Worm (Caenorhabditis elegans) whole organism, L4 larva: ENCODE data around the gene srg-10.

Experiments used
- D1046.2 ChIP-seq: fragments of 200-800 bp; sonication (Bioruptor generic); IDR thresholded peaks from 2 replicates; pipeline ENCODE4 v1.3.6; 2022; ENCODE audit warnings: missing genetic modification characterization, missing compliant biosample characterization
- F26F4.8 ChIP-seq: fragments of 200-800 bp; sonication (Bioruptor generic); conservative IDR thresholded peaks from 2 replicates; pipeline ENCODE4 v1.3.6; 2022; ENCODE audit warnings: missing genetic modification characterization, missing compliant biosample characterization
- F44E2.7 ChIP-seq: fragments of 200-800 bp; sonication (Bioruptor generic); IDR thresholded peaks from 2 replicates; pipeline ENCODE4 v2.1.2; 2022; ENCODE audit warnings: missing genetic modification characterization, missing compliant biosample characterization
- F49E8.2 ChIP-seq: sonication (generic microtip); optimal IDR thresholded peaks from 2 replicates; lab custom pipeline; 2016; ENCODE audit warnings: missing compliant biosample characterization, mild to moderate bottlenecking, missing genetic modification characterization, borderline replicate concordance
- R02D3.7 ChIP-seq: fragments of 150-350 bp; sonication (generic microtip); optimal IDR thresholded peaks from 3 replicates; lab custom pipeline; 2014; ENCODE audit warnings: missing biosample characterization, missing genetic modification characterization
- T26A8.4 ChIP-seq: fragments of 200-800 bp; sonication (Bioruptor generic); IDR thresholded peaks from 2 replicates; pipeline ENCODE4 v1.3.6; 2022; ENCODE audit warnings: missing genetic modification characterization, missing compliant biosample characterization
- Y105C5A.15 ChIP-seq: fragments of 200-800 bp; sonication (Bioruptor generic); IDR thresholded peaks from 2 replicates; pipeline ENCODE4 v1.3.6; 2022; ENCODE audit warnings: missing genetic modification characterization, missing compliant biosample characterization
- aha-1 ChIP-seq: fragments of 150-350 bp; peaks from one replicate; lab custom pipeline; 2014; ENCODE audit warnings: missing biosample characterization, missing genetic modification characterization
- ceh-20 ChIP-seq: fragments of 200-800 bp; sonication (Bioruptor generic); IDR thresholded peaks from 2 replicates; pipeline ENCODE4 v1.3.6; 2022; ENCODE audit warnings: missing genetic modification reagents, missing genetic modification characterization, missing compliant biosample characterization
- ceh-32 ChIP-seq: sonication (generic microtip); optimal IDR thresholded peaks from 2 replicates; lab custom pipeline; 2016; ENCODE audit warnings: mild to moderate bottlenecking, missing genetic modification characterization, missing compliant biosample characterization; ENCODE audit not compliant: poor library complexity
- ceh-44 ChIP-seq: fragments of 200-800 bp; sonication (Bioruptor generic); IDR thresholded peaks from 2 replicates; pipeline ENCODE4 v1.3.6; 2022; ENCODE audit warnings: missing genetic modification reagents, missing genetic modification characterization, missing compliant biosample characterization
- ceh-82 ChIP-seq: sonication (generic microtip); optimal IDR thresholded peaks from 2 replicates; lab custom pipeline; 2017; ENCODE audit warnings: missing biosample characterization, missing genetic modification characterization
- ces-1 ChIP-seq: fragments of 150-350 bp; sonication (generic microtip); optimal IDR thresholded peaks from 4 replicates; lab custom pipeline; 2014; ENCODE audit warnings: missing biosample characterization, missing genetic modification reagents, missing genetic modification characterization
- daf-12 ChIP-seq: fragments of 150-350 bp; optimal IDR thresholded peaks from 2 replicates; lab custom pipeline; 2014; ENCODE audit warnings: missing biosample characterization, missing genetic modification reagents, missing genetic modification characterization
- daf-16 ChIP-seq, 3 experiments: sonication (generic microtip); optimal IDR thresholded peaks; 2 replicates each; lab custom pipeline; 2016 to 2017; ENCODE audit warnings: missing genetic modification characterization in 3 of 3, missing genetic modification reagents in 3 of 3, mild to moderate bottlenecking in 2 of 3, missing compliant biosample characterization in 2 of 3, missing biosample characterization in 1 of 3, moderate library complexity in 1 of 3
- daf-8 ChIP-seq: fragments of 200-800 bp; sonication (Bioruptor generic); IDR thresholded peaks from 2 replicates; pipeline ENCODE4 v1.3.6; 2022; ENCODE audit warnings: missing genetic modification characterization, missing compliant biosample characterization
- dmd-6 ChIP-seq: fragments of 200-800 bp; sonication (Bioruptor generic); IDR thresholded peaks from 2 replicates; pipeline ENCODE4 v1.3.6; 2022; ENCODE audit warnings: missing genetic modification reagents, missing genetic modification characterization, missing compliant biosample characterization
- dmd-9 ChIP-seq: fragments of 200-800 bp; sonication (Bioruptor generic); IDR thresholded peaks from 2 replicates; pipeline ENCODE4 v1.3.6; 2022; ENCODE audit warnings: missing genetic modification reagents, missing genetic modification characterization, missing compliant biosample characterization
- dpl-1 ChIP-seq: fragments of 150-350 bp; optimal IDR thresholded peaks from 2 replicates; lab custom pipeline; 2014; ENCODE audit warnings: missing biosample characterization, missing genetic modification reagents, missing genetic modification characterization
- egl-27 ChIP-seq: sonication (generic microtip); optimal IDR thresholded peaks from 3 replicates; lab custom pipeline; 2017; ENCODE audit warnings: missing biosample characterization, missing genetic modification reagents, missing genetic modification characterization
- gei-8 ChIP-seq: fragments of 200-800 bp; sonication (Bioruptor generic); optimal IDR thresholded peaks from 2 replicates; lab custom pipeline; 2018; ENCODE audit warnings: mild to moderate bottlenecking, missing genetic modification characterization, missing compliant biosample characterization
- hif-1 ChIP-seq, 2 experiments: sonication (generic microtip); optimal IDR thresholded peaks; 2 replicates each; lab custom pipeline; 2016 to 2017; ENCODE audit warnings: missing compliant biosample characterization in 2 of 2, missing genetic modification characterization in 2 of 2, missing genetic modification reagents in 2 of 2, missing genotype in 2 of 2, mild to moderate bottlenecking in 1 of 2
- hlh-30 ChIP-seq: sonication (generic microtip); optimal IDR thresholded peaks from 2 replicates; lab custom pipeline; 2017; ENCODE audit warnings: antibody characterized with exemption, mild to moderate bottlenecking, missing genetic modification characterization, missing compliant biosample characterization; ENCODE audit not compliant: insufficient read depth
- lin-1 ChIP-seq: fragments of 200-800 bp; sonication (Bioruptor generic); IDR thresholded peaks from 2 replicates; pipeline ENCODE4 v1.3.6; 2022; ENCODE audit warnings: missing genetic modification reagents, missing genetic modification characterization, missing compliant biosample characterization
- lin-13 ChIP-seq: fragments of 150-350 bp; optimal IDR thresholded peaks from 2 replicates; lab custom pipeline; 2014; ENCODE audit warnings: missing biosample characterization, missing genetic modification reagents, missing genetic modification characterization
- lin-15B ChIP-seq: fragments of 150-350 bp; sonication (generic microtip); optimal IDR thresholded peaks from 3 replicates; lab custom pipeline; 2014; ENCODE audit warnings: missing biosample characterization, missing genetic modification characterization
- lin-29 ChIP-seq: fragments of 200-800 bp; sonication (Bioruptor generic); IDR thresholded peaks from 2 replicates; pipeline ENCODE4 v1.3.6; 2022; ENCODE audit warnings: missing genetic modification reagents, missing genetic modification characterization, missing compliant biosample characterization
- lir-3 ChIP-seq: sonication (generic microtip); optimal IDR thresholded peaks from 2 replicates; lab custom pipeline; 2016; ENCODE audit warnings: mild to moderate bottlenecking, missing genetic modification characterization, missing compliant biosample characterization
- lsy-2 ChIP-seq, 2 experiments: fragments of 150-350 bp in 1 of 2; sonication (generic microtip) in 1 of 2; optimal IDR thresholded peaks; 2 replicates each; lab custom pipeline; 2014 to 2017; ENCODE audit warnings: missing biosample characterization in 2 of 2, missing genetic modification characterization in 2 of 2
- madf-9 ChIP-seq: fragments of 200-800 bp; sonication (Bioruptor generic); conservative IDR thresholded peaks from 2 replicates; pipeline ENCODE4 v1.3.6; 2022; ENCODE audit warnings: missing genetic modification reagents, missing genetic modification characterization, missing compliant biosample characterization
- mdl-1 ChIP-seq, 2 experiments: fragments of 150-350 bp in 1 of 2; sonication (generic microtip) in 1 of 2; optimal IDR thresholded peaks; 2 replicates each; lab custom pipeline; 2014 to 2017; ENCODE audit warnings: missing biosample characterization in 2 of 2, missing genetic modification characterization in 2 of 2
- mxl-3 ChIP-seq: fragments of 200-800 bp; sonication (Bioruptor generic); optimal IDR thresholded peaks from 2 replicates; lab custom pipeline; 2018; ENCODE audit warnings: mild to moderate bottlenecking, missing genetic modification characterization, missing compliant biosample characterization
- nhr-11 ChIP-seq: fragments of 150-350 bp; optimal IDR thresholded peaks from 2 replicates; lab custom pipeline; 2014; ENCODE audit warnings: missing biosample characterization, missing genetic modification characterization
- nhr-28 ChIP-seq: fragments of 150-350 bp; optimal IDR thresholded peaks from 2 replicates; lab custom pipeline; 2014; ENCODE audit warnings: missing biosample characterization, missing genetic modification characterization
- nhr-76 ChIP-seq: fragments of 150-350 bp; optimal IDR thresholded peaks from 2 replicates; lab custom pipeline; 2014; ENCODE audit warnings: missing biosample characterization, missing genetic modification characterization
- nhr-77 ChIP-seq: fragments of 150-350 bp; optimal IDR thresholded peaks from 2 replicates; lab custom pipeline; 2014; ENCODE audit warnings: missing biosample characterization, missing genetic modification characterization
- pqm-1 ChIP-seq: sonication (generic microtip); optimal IDR thresholded peaks from 2 replicates; lab custom pipeline; 2017; ENCODE audit warnings: missing biosample characterization, missing genetic modification characterization
- rbr-2 ChIP-seq: sonication (generic microtip); optimal IDR thresholded peaks from 2 replicates; lab custom pipeline; 2016; ENCODE audit warnings: missing genotype, missing genetic modification characterization, missing compliant biosample characterization
- snpc-4 ChIP-seq: fragments of 150-350 bp; optimal IDR thresholded peaks from 2 replicates; lab custom pipeline; 2014; ENCODE audit warnings: missing biosample characterization, missing genetic modification characterization
- spr-3 ChIP-seq: fragments of 200-800 bp; sonication (Bioruptor generic); optimal IDR thresholded peaks from 2 replicates; lab custom pipeline; 2018; ENCODE audit warnings: mild to moderate bottlenecking, missing genetic modification characterization, missing compliant biosample characterization
- tag-97 ChIP-seq: fragments of 200-800 bp; sonication (Bioruptor generic); IDR thresholded peaks from 2 replicates; pipeline ENCODE4 v1.3.6; 2022; ENCODE audit warnings: missing genetic modification characterization, missing compliant biosample characterization
- unc-130 ChIP-seq: sonication (generic microtip); optimal IDR thresholded peaks from 2 replicates; lab custom pipeline; 2016; ENCODE audit warnings: missing genetic modification reagents, missing genetic modification characterization, missing compliant biosample characterization
- unc-39 ChIP-seq: sonication (generic microtip); optimal IDR thresholded peaks from 2 replicates; lab custom pipeline; 2017; ENCODE audit warnings: missing biosample characterization, missing genetic modification characterization
- unc-62 ChIP-seq, 3 experiments: fragments of 150-350 bp in 1 of 3; sonication (generic microtip); optimal IDR thresholded peaks in 2 of 3; peaks in 1 of 3; 1 replicate in 1 of 3; 2 replicates in 2 of 3; lab custom pipeline; 2014 to 2017; ENCODE audit warnings: missing biosample characterization in 3 of 3, missing genetic modification characterization in 3 of 3, missing genetic modification reagents in 3 of 3, missing genotype in 1 of 3
- vab-7 ChIP-seq: fragments of 200-800 bp; sonication (Bioruptor generic); IDR thresholded peaks from 2 replicates; pipeline ENCODE4 v1.3.6; 2022; ENCODE audit warnings: missing genetic modification reagents, missing genetic modification characterization, missing compliant biosample characterization
- zag-1 ChIP-seq: fragments of 150-350 bp; optimal IDR thresholded peaks from 2 replicates; lab custom pipeline; 2014; ENCODE audit warnings: missing biosample characterization, missing genetic modification characterization
- zfp-2 ChIP-seq: sonication (generic microtip); optimal IDR thresholded peaks from 2 replicates; lab custom pipeline; 2016; ENCODE audit warnings: mild to moderate bottlenecking, missing genetic modification characterization, missing compliant biosample characterization
- zfp-3 ChIP-seq: fragments of 200-800 bp; sonication (Bioruptor generic); conservative IDR thresholded peaks from 2 replicates; pipeline ENCODE4 v1.3.6; 2022; ENCODE audit warnings: missing genetic modification reagents, missing genetic modification characterization, missing compliant biosample characterization
- zip-11 ChIP-seq: fragments of 200-800 bp; sonication (Bioruptor generic); IDR thresholded peaks from 2 replicates; pipeline ENCODE4 v1.3.6; 2022; ENCODE audit warnings: missing genetic modification characterization, missing compliant biosample characterization
- zip-2 ChIP-seq: fragments of 150-350 bp; optimal IDR thresholded peaks from 2 replicates; lab custom pipeline; 2014; ENCODE audit warnings: missing biosample characterization, missing genetic modification characterization
- ztf-11 ChIP-seq: fragments of 150-350 bp; optimal IDR thresholded peaks from 2 replicates; lab custom pipeline; 2014; ENCODE audit warnings: missing biosample characterization, missing genetic modification characterization

The srg-10 gene

ce11 chrIII:4689595-4689994 lies 12.0 kb downstream of the srg-10 start (continued):
- TF ChIP-seq hlh-30 (tag; lab: Kevin White, UChicago): peak; percentile 87
- peak; percentile 86 for TF ChIP-seq lin-1 (GFP tag; lab: Robert Waterston, UW)
- peak; percentile 75; the same call in 1 of the 2 replicates for TF ChIP-seq ceh-20 (GFP tag; lab: Robert Waterston, UW)
- peak; percentile 1 to 80 for TF ChIP-seq lsy-2 (tag; optimal IDR thresholded peaks at IDR 0.05; lab: Kevin White, UChicago)
- no peak for TF ChIP-seq egl-27 (tag; lab: Kevin White, UChicago)
- peak in 1 of 2 experiments; percentile 74 for TF ChIP-seq hif-1 (tag; optimal IDR thresholded peaks at IDR 0.05; lab: Kevin White, UChicago)
- TF ChIP-seq dmd-6 (GFP tag; lab: Robert Waterston, UW): peak; percentile 77
- TF ChIP-seq dpl-1 (GFP tag; lab: Kevin White, UChicago): peak; percentile 60
- peak; percentile 48 for TF ChIP-seq nhr-28 (tag; lab: Kevin White, UChicago)
- TF ChIP-seq nhr-76 (tag; lab: Kevin White, UChicago): no peak
- peak; percentile 75 for TF ChIP-seq F49E8.2 (tag; lab: Kevin White, UChicago)
- TF ChIP-seq aha-1 (tag; lab: Kevin White, UChicago): peak; percentile 90
- TF ChIP-seq lin-15B: no peak
- TF ChIP-seq daf-12 (tag; lab: Kevin White, UChicago): no peak
- TF ChIP-seq mxl-3 (GFP tag; lab: Kevin White, UChicago): peak; percentile 96
- no peak for TF ChIP-seq snpc-4 (tag; lab: Kevin White, UChicago)
- TF ChIP-seq ztf-11 (tag; lab: Kevin White, UChicago): no peak
- peak in 1 of 2 experiments; percentile 73 for TF ChIP-seq mdl-1 (tag; optimal IDR thresholded peaks at IDR 0.05; lab: Kevin White, UChicago)
- TF ChIP-seq daf-16 (GFP tag; optimal IDR thresholded peaks at IDR 0.05; lab: Kevin White, UChicago): peak; percentile 70 to 80
- TF ChIP-seq daf-16 (tag; optimal IDR thresholded peaks at IDR 0.05; lab: Kevin White, UChicago): peak; percentile 68
- TF ChIP-seq vab-7 (GFP tag; lab: Robert Waterston, UW): peak; percentile 91
- peak; percentile 18 for TF ChIP-seq nhr-77 (tag; lab: Kevin White, UChicago)
- TF ChIP-seq unc-130 (GFP tag; lab: Kevin White, UChicago): peak; percentile 84
- no peak for TF ChIP-seq zag-1 (tag; lab: Kevin White, UChicago)
- no peak for TF ChIP-seq ces-1 (GFP tag; lab: Kevin White, UChicago)
- TF ChIP-seq lin-29: 0 out of 2 replicates have a peak, but pooled peaks have one; percentile 14
- peak; percentile 36 for TF ChIP-seq R02D3.7 (tag; lab: Kevin White, UChicago)
- no peak for TF ChIP-seq ceh-82 (tag; lab: Kevin White, UChicago)
- TF ChIP-seq zip-2: peak; percentile 56
- TF ChIP-seq lir-3 (tag; lab: Kevin White, UChicago): peak; percentile 75
- TF ChIP-seq dmd-9 (GFP tag; lab: Robert Waterston, UW): peak; percentile 84
- no peak for TF ChIP-seq ceh-32 (tag; lab: Kevin White, UChicago)
- TF ChIP-seq zfp-3 (GFP tag; lab: Robert Waterston, UW): peak; percentile 86
- peak; percentile 62 for TF ChIP-seq lin-13 (GFP tag; lab: Kevin White, UChicago)
- TF ChIP-seq spr-3 (GFP tag; lab: Kevin White, UChicago): peak; percentile 83
- TF ChIP-seq madf-9 (GFP tag; lab: Robert Waterston, UW): peak; percentile 82
- TF ChIP-seq zip-11 (GFP tag; lab: Robert Waterston, UW): peak; percentile 71; the same call in 1 of the 2 replicates
- TF ChIP-seq ceh-44 (GFP tag; lab: Robert Waterston, UW): peak; percentile 90
- TF ChIP-seq tag-97: no peak
- peak; percentile 96 for TF ChIP-seq F26F4.8 (GFP tag; lab: Robert Waterston, UW)
- peak; percentile 84 for TF ChIP-seq D1046.2 (GFP tag; lab: Robert Waterston, UW)
- 0 out of 2 replicates have a peak, but pooled peaks have one; percentile 44 for TF ChIP-seq Y105C5A.15 (GFP tag; lab: Robert Waterston, UW)
- TF ChIP-seq unc-39 (tag; lab: Kevin White, UChicago): no peak
- peak; percentile 78; the same call in 1 of the 2 replicates for TF ChIP-seq F44E2.7 (GFP tag; lab: Robert Waterston, UW)
- peak; percentile 66 for TF ChIP-seq rbr-2 (tag; lab: Kevin White, UChicago)
- peak; percentile 53 for TF ChIP-seq pqm-1 (tag; lab: Kevin White, UChicago)
- peak; percentile 53 for TF ChIP-seq nhr-11 (tag; lab: Kevin White, UChicago)
- TF ChIP-seq zfp-2 (tag; lab: Kevin White, UChicago): peak; percentile 56
- peak; percentile 84 for TF ChIP-seq gei-8 (GFP tag; lab: Kevin White, UChicago)
- TF ChIP-seq unc-62 (GFP tag; optimal IDR thresholded peaks at IDR 0.05 in 1 of 2; lab: Kevin White, UChicago): no peak
- TF ChIP-seq unc-62 (tag; optimal IDR thresholded peaks at IDR 0.05; lab: Kevin White, UChicago): no peak
- 0 out of 2 replicates have a peak, but pooled peaks have one; percentile 59 for TF ChIP-seq daf-8
- peak; percentile 78 for TF ChIP-seq T26A8.4
